Worm (Caenorhabditis elegans): ENCODE results near the gene spe-10.

Gene spe-10

ce11 chrV:10433721-10434120, 49.7 kb downstream of the spe-10 start, which contains the start of gene Y32F6A.4:
TSS of gene Y32F6A.4 (minus strand) at chrV:10434067.
- TF ChIP-seq pha-4 (tag; optimal IDR thresholded peaks at IDR 0.05) (no peak), zip-8 (tag; optimal IDR thresholded peaks at IDR 0.05) (no peak), ceh-39 (tag; optimal IDR thresholded peaks at IDR 0.05) (no peak), flh-1 (GFP tag; optimal IDR thresholded peaks at IDR 0.05) (no peak), M03D4.4 (tag; optimal IDR thresholded peaks at IDR 0.05) (no peak), ztf-11 (tag; optimal IDR thresholded peaks at IDR 0.05) (no peak), ces-1 (GFP tag; optimal IDR thresholded peaks at IDR 0.05) (no peak), sem-2 (GFP tag; optimal IDR thresholded peaks at IDR 0.05) (no peak), unc-62 (GFP tag; optimal IDR thresholded peaks at IDR 0.05) (no peak)

- no peak for TF ChIP-seq lin-32 (GFP tag; optimal IDR thresholded peaks at IDR 0.05)
- no peak for TF ChIP-seq nhr-2 (tag; optimal IDR thresholded peaks at IDR 0.05)
- no peak for TF ChIP-seq unc-39 (tag; optimal IDR thresholded peaks at IDR 0.05)
- TF ChIP-seq ham-2 (GFP tag; optimal IDR thresholded peaks at IDR 0.05): no peak
- TF ChIP-seq hlh-1 (tag; optimal IDR thresholded peaks at IDR 0.05): no peak
- no peak for TF ChIP-seq mep-1 (tag; optimal IDR thresholded peaks at IDR 0.05)
Observed at ce11 chrV:10435198-10435597, 51.1 kb downstream of the spe-10 start.
